Worm (Caenorhabditis elegans) whole organism, young adult: ENCODE data around the gene col-167.

Source experiments
- egl-44 ChIP-seq: fragments of 200-800 bp; sonication (Bioruptor generic); IDR thresholded peaks from 2 replicates; pipeline ENCODE4 v1.3.6; 2022; ENCODE audit warnings: missing genetic modification reagents, missing genetic modification characterization, missing compliant biosample characterization
- ztf-26 ChIP-seq: sonication (generic microtip); optimal IDR thresholded peaks from 2 replicates; lab custom pipeline; 2017; ENCODE audit warnings: missing genetic modification characterization, missing compliant biosample characterization

DNA sequence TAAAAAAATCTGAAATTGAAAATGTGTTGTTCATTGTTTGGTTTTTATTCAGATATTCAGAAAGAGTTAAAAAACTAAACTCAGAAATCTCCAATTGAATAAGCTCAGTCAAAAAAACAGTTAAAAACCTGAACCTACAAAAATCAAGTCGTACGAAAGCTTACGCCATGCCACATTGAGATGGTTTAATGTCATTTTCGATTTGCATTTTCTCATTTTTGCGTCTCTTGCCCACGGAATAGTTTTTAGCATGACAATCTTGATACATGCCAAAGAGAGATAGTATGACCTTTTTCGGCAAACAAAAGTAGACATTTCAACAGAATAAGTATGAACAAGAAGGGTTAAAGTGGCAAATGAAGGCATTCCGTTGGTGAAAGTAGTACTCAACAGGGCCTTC is 42.3 kb upstream of the col-167 start:
- TF ChIP-seq egl-44 = no peak
- no peak for TF ChIP-seq ztf-26 (tag; lab: Kevin White, UChicago)
